Fruit fly (Drosophila melanogaster) whole organism, adult: Measurements from ENCODE around the gene CG15773.

Experiments used
- CG1620 ChIP-seq: fragments of 200-800 bp; sonication (Bioruptor generic); optimal IDR thresholded peaks from 2 replicates; lab custom pipeline; 2016; ENCODE audit warnings: missing biosample characterization, missing genetic modification characterization
- CG33017 ChIP-seq: fragments of 200-800 bp; sonication (Bioruptor generic); optimal IDR thresholded peaks from 2 replicates; lab custom pipeline; 2018; ENCODE audit warnings: missing biosample characterization, mild to moderate bottlenecking, missing genetic modification characterization, moderate library complexity
- CG5204 ChIP-seq: fragments of 200-800 bp; sonication (Bioruptor generic); optimal IDR thresholded peaks from 2 replicates; lab custom pipeline; 2016; ENCODE audit warnings: missing biosample characterization, missing genetic modification characterization
- CG7045 ChIP-seq: fragments of 200-800 bp; sonication (Bioruptor generic); optimal IDR thresholded peaks from 2 replicates; lab custom pipeline; 2017; ENCODE audit warnings: missing biosample characterization, mild to moderate bottlenecking, missing genetic modification characterization
- CG7101 ChIP-seq: fragments of 200-800 bp; sonication (Bioruptor generic); optimal IDR thresholded peaks from 2 replicates; lab custom pipeline; 2018; ENCODE audit warnings: missing biosample characterization, mild to moderate bottlenecking, missing genetic modification characterization, moderate library complexity
- bab1 ChIP-seq: fragments of 200-800 bp; sonication (Bioruptor generic); optimal IDR thresholded peaks from 3 replicates; lab custom pipeline; 2019; ENCODE audit warnings: missing biosample characterization, mild to moderate bottlenecking, missing genetic modification characterization, moderate library complexity
- cnc ChIP-seq, 2 experiments: fragments of >200 bp; optimal IDR thresholded peaks; 2 replicates each; lab custom pipeline; 2017
- kay ChIP-seq: fragments of 200-800 bp; sonication (Bioruptor generic); peaks from one replicate; lab custom pipeline; 2016; ENCODE audit warnings: missing biosample characterization, missing genetic modification characterization, borderline replicate concordance
- ovo ChIP-seq: fragments of 200-800 bp; sonication (Bioruptor generic); optimal IDR thresholded peaks from 2 replicates; lab custom pipeline; 2016; ENCODE audit warnings: missing biosample characterization, missing genetic modification characterization
- pad ChIP-seq: fragments of 200-800 bp; sonication (Bioruptor generic); optimal IDR thresholded peaks from 3 replicates; lab custom pipeline; 2017; ENCODE audit warnings: missing biosample characterization, missing genetic modification characterization, mild to moderate bottlenecking, moderate library complexity, missing genetic modification reagents
- tj ChIP-seq: fragments of 200-800 bp; sonication (Bioruptor generic); optimal IDR thresholded peaks from 3 replicates; lab custom pipeline; 2017; ENCODE audit warnings: missing biosample characterization, mild to moderate bottlenecking, missing genetic modification characterization, moderate library complexity
- toe ChIP-seq: fragments of 200-800 bp; sonication (Bioruptor generic); optimal IDR thresholded peaks from 2 replicates; lab custom pipeline; 2016; ENCODE audit warnings: missing biosample characterization, missing genetic modification characterization

- TF ChIP-seq kay (GFP tag; lab: Kevin White, UChicago), result no peak
- TF ChIP-seq CG5204 (GFP tag; lab: Kevin White, UChicago), result no peak
- TF ChIP-seq cnc (optimal IDR thresholded peaks at IDR 0.05; lab: Kevin White, UChicago), result no peak
- TF ChIP-seq ovo, result no peak
- TF ChIP-seq bab1 (GFP tag; lab: Kevin White, UChicago), result no peak
- no peak for TF ChIP-seq CG33017 (tag; lab: Kevin White, UChicago)
- TF ChIP-seq tj (GFP tag; lab: Kevin White, UChicago), result no peak
- no peak for TF ChIP-seq toe (GFP tag; lab: Kevin White, UChicago)
- no peak for TF ChIP-seq pad (GFP tag; lab: Kevin White, UChicago)
- no peak for TF ChIP-seq CG7045 (GFP tag; lab: Kevin White, UChicago)
- no peak for TF ChIP-seq CG1620
- TF ChIP-seq CG7101 (tag; lab: Kevin White, UChicago), result no peak
Observed at dm6 chrX:5705097-5705496, 27.4 kb upstream of the CG15773 start.
